Fruit fly (Drosophila melanogaster): Measurements from ENCODE around the gene CG14314.

CG14314 gene

DNA sequence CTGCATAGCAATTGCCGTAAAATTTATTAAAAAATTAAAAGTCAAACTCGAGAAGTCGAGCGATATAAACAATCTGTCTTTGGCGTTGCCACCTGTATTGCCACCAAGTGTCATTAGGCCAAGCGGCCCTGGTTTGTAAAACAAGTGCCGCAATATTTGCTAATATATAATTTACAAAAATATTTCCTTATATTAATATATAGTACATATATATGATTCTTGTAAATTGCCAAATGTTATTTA is 48.8 kb upstream of the CG14314 start, which contains the start of the genes CG7215 and Prx5 (continued):
- TF ChIP-seq CG12219 (GFP tag; optimal IDR thresholded peaks at IDR 0.05): no peak
- no peak for TF ChIP-seq ATbp (GFP tag; optimal IDR thresholded peaks at IDR 0.05)
- TF ChIP-seq Ptx1 (GFP tag; IDR thresholded peaks at IDR 0.05): peak; percentile 31; the same call in 1 of the 2 replicates
- no peak for TF ChIP-seq lola (GFP tag; optimal IDR thresholded peaks at IDR 0.05)
- TF ChIP-seq Rfx (GFP tag; IDR thresholded peaks at IDR 0.05): peak; percentile 12; the same call in 1 of the 2 replicates
- peak; percentile 25; the same call in 1 of the 2 replicates for TF ChIP-seq slbo (GFP tag; IDR thresholded peaks at IDR 0.05)
- no peak for TF ChIP-seq CG8388 (GFP tag; optimal IDR thresholded peaks at IDR 0.05)
- no peak for TF ChIP-seq CG10147 (GFP tag; optimal IDR thresholded peaks at IDR 0.05)
- TF ChIP-seq wek (GFP tag; optimal IDR thresholded peaks at IDR 0.05): no peak
- TF ChIP-seq knrl (GFP tag; IDR thresholded peaks at IDR 0.05; ENCODE audit: partially characterized antibody): no peak
- TF ChIP-seq MBD-R2 (GFP tag; IDR thresholded peaks at IDR 0.05): peak; percentile 15; the same call in 1 of the 2 replicates
- TF ChIP-seq cas (GFP tag; IDR thresholded peaks at IDR 0.05): no peak
- no peak for TF ChIP-seq pho (GFP tag; optimal IDR thresholded peaks at IDR 0.05)
- TF ChIP-seq CG4424 (GFP tag; optimal IDR thresholded peaks at IDR 0.05): no peak
- no peak for TF ChIP-seq bcd (GFP tag; optimal IDR thresholded peaks at IDR 0.05)
- no peak for TF ChIP-seq ab (GFP tag; optimal IDR thresholded peaks at IDR 0.05)
- TF ChIP-seq al (GFP tag; IDR thresholded peaks at IDR 0.05): no peak
- TF ChIP-seq CG12299 (tag; optimal IDR thresholded peaks at IDR 0.05): no peak
- TF ChIP-seq gem (tag; optimal IDR thresholded peaks at IDR 0.05): no peak
- no peak for TF ChIP-seq CG13894 (tag; optimal IDR thresholded peaks at IDR 0.05)
- TF ChIP-seq CG9932 (GFP tag; IDR thresholded peaks at IDR 0.05): peak; percentile 26; the same call in 1 of the 2 replicates
- TF ChIP-seq cwo (GFP tag; optimal IDR thresholded peaks at IDR 0.05): no peak
- TF ChIP-seq E2f2 (GFP tag; IDR thresholded peaks at IDR 0.05): peak; percentile 9; the same call in 1 of the 2 replicates
- TF ChIP-seq pzg (GFP tag; optimal IDR thresholded peaks at IDR 0.05): no peak
- TF ChIP-seq zen (tag; optimal IDR thresholded peaks at IDR 0.05): no peak
- no peak for TF ChIP-seq CG17361 (GFP tag; IDR thresholded peaks at IDR 0.05)
- TF ChIP-seq gsb (GFP tag; IDR thresholded peaks at IDR 0.05): no peak
- TF ChIP-seq Hr51 (GFP tag; optimal IDR thresholded peaks at IDR 0.05): no peak
- TF ChIP-seq Six4 (GFP tag; optimal IDR thresholded peaks at IDR 0.05): no peak

DNA sequence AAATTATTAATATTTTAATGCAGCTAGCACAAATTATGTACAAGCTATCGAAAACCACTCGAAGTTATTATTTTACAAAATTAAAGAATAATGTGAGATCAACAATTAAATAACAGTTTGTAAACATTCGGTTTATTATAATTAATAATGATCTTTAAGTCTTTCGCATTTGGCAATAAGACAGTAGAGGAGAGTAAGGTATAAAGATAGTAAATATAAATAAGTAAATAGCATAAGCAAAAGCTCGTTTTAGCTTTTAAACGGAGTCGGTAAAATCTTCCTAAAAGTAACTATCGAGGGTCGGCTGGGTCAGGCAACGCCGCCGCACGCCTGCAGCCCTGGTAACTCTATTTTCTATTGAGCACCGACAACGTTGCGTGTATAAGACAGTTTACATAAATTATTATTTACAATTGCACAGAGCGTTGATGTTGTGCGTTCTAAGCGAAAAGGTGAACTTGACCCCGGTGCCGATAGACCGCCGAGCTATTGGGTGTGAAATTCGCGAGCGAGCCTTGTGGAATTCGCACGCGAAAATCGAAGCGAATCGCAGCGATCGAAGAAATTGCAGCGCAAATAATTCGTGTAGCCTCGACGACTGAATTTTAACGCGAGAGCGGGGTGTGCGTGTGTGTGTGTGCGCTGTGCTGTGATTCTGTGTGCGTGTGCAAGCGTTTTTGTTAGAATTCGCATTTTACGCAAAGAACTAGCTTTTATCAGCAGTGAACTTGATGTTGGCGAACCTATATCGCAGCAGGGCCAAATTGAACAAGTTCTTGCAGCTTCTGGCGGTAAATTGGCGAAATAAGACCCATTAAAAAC is 48.3 kb upstream of the CG14314 start, which contains the start of gene wrd:
wrd (plus strand) TSS at position 342 of the 822 bp plus-strand sequence.
- 0 out of 2 replicates have a peak, but pooled peaks have one; percentile 18 for TF ChIP-seq ato (GFP tag; IDR thresholded peaks at IDR 0.05; ENCODE audit: partially characterized antibody)
- peak; percentile 44 for TF ChIP-seq CG18619 (GFP tag; optimal IDR thresholded peaks at IDR 0.05)
- peak; percentile 39 for TF ChIP-seq nerfin-1 (tag; optimal IDR thresholded peaks at IDR 0.05)
- TF ChIP-seq HHEX (GFP tag; optimal IDR thresholded peaks at IDR 0.05): no peak
- peak; percentile 62 for TF ChIP-seq CG13287 (GFP tag; IDR thresholded peaks at IDR 0.05; ENCODE audit: partially characterized antibody)
- TF ChIP-seq da (GFP tag; optimal IDR thresholded peaks at IDR 0.05): no peak
- TF ChIP-seq GATAe (GFP tag; conservative IDR thresholded peaks at IDR 0.05): no peak
- no peak for TF ChIP-seq CG6765 (GFP tag; optimal IDR thresholded peaks at IDR 0.05)
- TF ChIP-seq dan (GFP tag; IDR thresholded peaks at IDR 0.05): no peak
- TF ChIP-seq CG14014 (GFP tag; IDR thresholded peaks at IDR 0.05): 0 out of 2 replicates have a peak, but pooled peaks have one; percentile 11
- TF ChIP-seq slbo (GFP tag; IDR thresholded peaks at IDR 0.05): peak; percentile 50; the same call in 1 of the 2 replicates
- TF ChIP-seq CG13296 (GFP tag; optimal IDR thresholded peaks at IDR 0.05): no peak
- peak; percentile 11 for TF ChIP-seq Sox102F (GFP tag; optimal IDR thresholded peaks at IDR 0.05)
- TF ChIP-seq sd (tag; optimal IDR thresholded peaks at IDR 0.05): peak; percentile 30
- no peak for TF ChIP-seq B-H2 (GFP tag; optimal IDR thresholded peaks at IDR 0.05)
- TF ChIP-seq schlank (tag; optimal IDR thresholded peaks at IDR 0.05): no peak
- peak; percentile 3 for TF ChIP-seq CG12391 (tag; optimal IDR thresholded peaks at IDR 0.05)
- TF ChIP-seq pros (GFP tag; optimal IDR thresholded peaks at IDR 0.05): no peak
- no peak for TF ChIP-seq ab (GFP tag; optimal IDR thresholded peaks at IDR 0.05)
- TF ChIP-seq gro (GFP tag; optimal IDR thresholded peaks at IDR 0.05): no peak
- peak; percentile 48 for TF ChIP-seq gem (tag; optimal IDR thresholded peaks at IDR 0.05)
- TF ChIP-seq CG8290 (GFP tag; optimal IDR thresholded peaks at IDR 0.05): no peak
- TF ChIP-seq CG8290 (tag; optimal IDR thresholded peaks at IDR 0.05): peak in 1 of 2 experiments; percentile 28

Measured in whole organism, embryonic.